Worm (Caenorhabditis elegans) whole organism, late embryonic: Measurements from ENCODE around the gene C33H5.1.

Source experiments
- dmd-4 ChIP-seq: sonication (generic microtip); optimal IDR thresholded peaks from 2 replicates; lab custom pipeline; 2016; ENCODE audit warnings: borderline replicate concordance, missing genetic modification characterization, missing compliant biosample characterization
- elt-2 ChIP-seq: sonication (generic microtip); optimal IDR thresholded peaks from 2 replicates; lab custom pipeline; 2016; ENCODE audit warnings: missing genetic modification reagents, missing genetic modification characterization, missing compliant biosample characterization
- nfya-1 ChIP-seq: sonication (generic microtip); optimal IDR thresholded peaks from 2 replicates; lab custom pipeline; 2017; ENCODE audit warnings: missing genetic modification characterization, mild to moderate bottlenecking, missing compliant biosample characterization, antibody characterized with exemption, moderate library complexity
- nhr-11 ChIP-seq: fragments of 150-350 bp; optimal IDR thresholded peaks from 2 replicates; lab custom pipeline; 2014; ENCODE audit warnings: missing biosample characterization, missing genetic modification characterization
- unc-86 ChIP-seq: sonication (generic microtip); optimal IDR thresholded peaks from 2 replicates; lab custom pipeline; 2016; ENCODE audit warnings: missing genetic modification characterization, missing compliant biosample characterization

DNA sequence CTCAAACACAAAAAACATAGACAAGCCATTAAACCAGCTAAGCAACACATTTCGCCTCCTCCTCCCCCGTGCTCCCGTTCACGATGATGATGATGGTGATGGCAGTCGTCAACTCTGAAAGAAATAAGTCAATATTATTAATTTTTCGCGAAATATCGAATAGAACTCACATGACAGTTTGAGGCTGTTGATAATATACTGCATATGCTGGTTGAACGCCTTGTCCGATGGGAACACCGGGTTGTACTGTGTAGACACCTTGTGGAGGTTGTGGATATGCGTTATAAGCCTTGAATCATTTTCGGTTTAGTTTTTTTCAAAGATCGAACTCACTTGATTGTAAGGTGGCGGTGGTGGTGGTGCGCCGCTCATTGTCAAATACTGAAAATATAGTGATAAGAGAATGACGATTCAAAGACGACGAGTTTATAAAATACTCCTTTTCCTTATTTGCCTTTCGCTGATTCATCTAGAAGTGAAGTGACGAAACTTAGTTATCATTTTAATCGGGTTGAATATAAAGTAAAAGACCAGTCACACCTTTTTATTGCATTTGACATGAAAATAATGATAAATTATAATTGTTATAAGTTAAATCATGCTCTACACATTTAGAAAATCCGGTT lies 16.8 kb upstream of the C33H5.1 start, which contains the start of gene C33H5.13:
- TF ChIP-seq nfya-1 (no peak), nhr-11 (tag; lab: Kevin White, UChicago) (no peak), elt-2 (tag; lab: Kevin White, UChicago) (no peak), unc-86 (tag; lab: Kevin White, UChicago) (no peak), dmd-4 (no peak)
